Fruit fly (Drosophila melanogaster): ENCODE measurements around the gene Synd.

dm6 chr3R:20873638-20874037 lies 41.0 kb downstream of the Synd start, which contains the start of gene TotB:
- TF ChIP-seq N (GFP tag; optimal IDR thresholded peaks at IDR 0.05) (no peak), sv (GFP tag; optimal IDR thresholded peaks at IDR 0.05) (no peak), Hr83 (GFP tag; optimal IDR thresholded peaks at IDR 0.05; ENCODE audit: poor library complexity, severe bottlenecking) (no peak), h (GFP tag; optimal IDR thresholded peaks at IDR 0.05) (no peak), usp (GFP tag; optimal IDR thresholded peaks at IDR 0.05) (no peak), rgr (GFP tag; optimal IDR thresholded peaks at IDR 0.05) (no peak), sage (GFP tag; optimal IDR thresholded peaks at IDR 0.05) (no peak), OdsH (GFP tag; optimal IDR thresholded peaks at IDR 0.05) (no peak), Dfd (GFP tag; optimal IDR thresholded peaks at IDR 0.05) (no peak)
